Worm (Caenorhabditis elegans): ENCODE measurements around the gene nspc-15.

ce11 chrX:12378293-12378692 lies 17.7 kb downstream of the nspc-15 start, which contains the start of gene glb-13:
- TF ChIP-seq ama-1 (optimal IDR thresholded peaks at IDR 0.05) (no peak), lin-39 (tag; optimal IDR thresholded peaks at IDR 0.05) (no peak), nhr-20 (tag; optimal IDR thresholded peaks at IDR 0.05) (no peak), nhr-237 (tag; optimal IDR thresholded peaks at IDR 0.05) (no peak), snpc-4 (tag; optimal IDR thresholded peaks at IDR 0.05) (no peak), pag-3 (tag; optimal IDR thresholded peaks at IDR 0.05; ENCODE audit: borderline replicate concordance, insufficient read depth) (no peak), efl-1 (optimal IDR thresholded peaks at IDR 0.05) (no peak), efl-1 (GFP tag; optimal IDR thresholded peaks at IDR 0.05 in 1 of 2) (no peak), lin-14 (GFP tag; optimal IDR thresholded peaks at IDR 0.05) (no peak), mep-1 (tag; optimal IDR thresholded peaks at IDR 0.05) (no peak), elt-3 (tag; optimal IDR thresholded peaks at IDR 0.05) (no peak), xbp-1 (tag; optimal IDR thresholded peaks at IDR 0.05) (no peak), ces-1 (GFP tag; optimal IDR thresholded peaks at IDR 0.05) (no peak), ztf-11 (tag; optimal IDR thresholded peaks at IDR 0.05) (no peak)
